Worm (Caenorhabditis elegans) whole organism, L4/young adult: ENCODE data around the gene F08B4.8.

Experiments used
- W03F9.2 ChIP-seq: fragments of 150-350 bp; optimal IDR thresholded peaks from 2 replicates; lab custom pipeline; 2014; ENCODE audit warnings: missing biosample characterization, missing genetic modification characterization
- him-1 ChIP-seq: sonication (generic microtip); optimal IDR thresholded peaks from 2 replicates; lab custom pipeline; 2016; ENCODE audit warnings: missing genotype, missing genetic modification reagents, missing genetic modification characterization, missing compliant biosample characterization

DNA sequence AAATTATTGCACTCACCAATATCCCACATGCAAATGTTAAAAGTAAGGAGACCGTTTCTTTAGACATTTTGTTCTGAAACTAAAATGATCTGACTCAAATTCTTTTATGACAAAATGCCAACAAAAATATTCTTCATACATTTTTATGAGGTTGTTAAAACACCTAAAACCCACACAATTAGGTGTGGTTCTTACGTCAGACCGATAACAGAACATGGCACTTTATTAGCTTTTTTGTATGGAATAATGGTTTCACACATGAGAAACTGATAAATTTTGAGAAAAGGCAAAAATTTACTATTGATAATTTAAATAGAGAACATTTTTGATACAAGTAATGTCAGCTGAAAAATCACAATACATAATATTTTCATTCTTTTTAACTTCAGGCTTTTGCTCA lies 23.8 kb upstream of the F08B4.8 start, which contains the start of gene C49C8.5:
- TF ChIP-seq W03F9.2 (tag; lab: Kevin White, UChicago) (no peak), him-1 (tag; lab: Kevin White, UChicago) (no peak)
